Worm (Caenorhabditis elegans) whole organism, L4 larva: Measurements from ENCODE around the gene W01G7.4.

ENCODE experiments used
- D1046.2 ChIP-seq: fragments of 200-800 bp; sonication (Bioruptor generic); IDR thresholded peaks from 2 replicates; pipeline ENCODE4 v1.3.6; 2022; ENCODE audit warnings: missing genetic modification characterization, missing compliant biosample characterization
- F44E2.7 ChIP-seq: fragments of 200-800 bp; sonication (Bioruptor generic); IDR thresholded peaks from 2 replicates; pipeline ENCODE4 v2.1.2; 2022; ENCODE audit warnings: missing genetic modification characterization, missing compliant biosample characterization
- T20F7.1 ChIP-seq: fragments of 200-800 bp; sonication (Bioruptor generic); optimal IDR thresholded peaks from 2 replicates; lab custom pipeline; 2018; ENCODE audit warnings: mild to moderate bottlenecking, missing genetic modification characterization, missing compliant biosample characterization
- T26A8.4 ChIP-seq: fragments of 200-800 bp; sonication (Bioruptor generic); IDR thresholded peaks from 2 replicates; pipeline ENCODE4 v1.3.6; 2022; ENCODE audit warnings: missing genetic modification characterization, missing compliant biosample characterization
- Y105C5A.15 ChIP-seq: fragments of 200-800 bp; sonication (Bioruptor generic); IDR thresholded peaks from 2 replicates; pipeline ENCODE4 v1.3.6; 2022; ENCODE audit warnings: missing genetic modification characterization, missing compliant biosample characterization
- Y48G9A.11 ChIP-seq: fragments of 200-800 bp; sonication (Bioruptor generic); IDR thresholded peaks from 2 replicates; pipeline ENCODE4 v1.3.6; 2022; ENCODE audit warnings: missing genetic modification reagents, missing genetic modification characterization, missing compliant biosample characterization
- Y5F2A.4 ChIP-seq: fragments of 200-800 bp; sonication (Bioruptor generic); optimal IDR thresholded peaks from 2 replicates; lab custom pipeline; 2018; ENCODE audit warnings: mild to moderate bottlenecking, missing genetic modification characterization, missing compliant biosample characterization
- ZK546.5 ChIP-seq, 2 experiments: sonication (generic microtip); optimal IDR thresholded peaks; 2 replicates each; lab custom pipeline; 2017; ENCODE audit warnings: missing biosample characterization in 2 of 2, missing genetic modification characterization in 2 of 2
- aha-1 ChIP-seq: fragments of 150-350 bp; peaks from one replicate; lab custom pipeline; 2014; ENCODE audit warnings: missing biosample characterization, missing genetic modification characterization
- aly-2 ChIP-seq: sonication (generic microtip); optimal IDR thresholded peaks from 2 replicates; lab custom pipeline; 2018; ENCODE audit warnings: missing biosample characterization, missing genetic modification characterization
- ceh-82 ChIP-seq: sonication (generic microtip); optimal IDR thresholded peaks from 2 replicates; lab custom pipeline; 2017; ENCODE audit warnings: missing biosample characterization, missing genetic modification characterization
- ces-1 ChIP-seq: fragments of 150-350 bp; sonication (generic microtip); optimal IDR thresholded peaks from 4 replicates; lab custom pipeline; 2014; ENCODE audit warnings: missing biosample characterization, missing genetic modification reagents, missing genetic modification characterization
- cey-2 ChIP-seq: sonication (generic microtip); optimal IDR thresholded peaks from 3 replicates; lab custom pipeline; 2017; ENCODE audit warnings: missing genetic modification characterization, mild to moderate bottlenecking, missing compliant biosample characterization, antibody characterized with exemption, borderline replicate concordance; ENCODE audit not compliant: insufficient read depth
- daf-16 ChIP-seq, 3 experiments: sonication (generic microtip); optimal IDR thresholded peaks; 2 replicates each; lab custom pipeline; 2016 to 2017; ENCODE audit warnings: missing genetic modification characterization in 3 of 3, missing genetic modification reagents in 3 of 3, mild to moderate bottlenecking in 2 of 3, missing compliant biosample characterization in 2 of 3, missing biosample characterization in 1 of 3, moderate library complexity in 1 of 3
- daf-8 ChIP-seq: fragments of 200-800 bp; sonication (Bioruptor generic); IDR thresholded peaks from 2 replicates; pipeline ENCODE4 v1.3.6; 2022; ENCODE audit warnings: missing genetic modification characterization, missing compliant biosample characterization
- dmd-8 ChIP-seq: fragments of 200-800 bp; sonication (Bioruptor generic); IDR thresholded peaks from 2 replicates; pipeline ENCODE4 v1.3.6; 2022; ENCODE audit warnings: missing genetic modification characterization, missing compliant biosample characterization
- dpl-1 ChIP-seq: fragments of 150-350 bp; optimal IDR thresholded peaks from 2 replicates; lab custom pipeline; 2014; ENCODE audit warnings: missing biosample characterization, missing genetic modification reagents, missing genetic modification characterization
- duxl-1 ChIP-seq: sonication (generic microtip); optimal IDR thresholded peaks from 2 replicates; lab custom pipeline; 2016; ENCODE audit warnings: mild to moderate bottlenecking, missing genetic modification characterization, moderate library complexity, missing compliant biosample characterization; ENCODE audit not compliant: poor library complexity
- dve-1 ChIP-seq: sonication (generic microtip); optimal IDR thresholded peaks from 2 replicates; lab custom pipeline; 2017; ENCODE audit warnings: antibody characterized with exemption, mild to moderate bottlenecking, missing genetic modification characterization, missing compliant biosample characterization; ENCODE audit not compliant: insufficient read depth
- egl-43 ChIP-seq: fragments of 200-800 bp; sonication (Bioruptor generic); IDR thresholded peaks from 2 replicates; pipeline ENCODE4 v1.3.6; 2022; ENCODE audit warnings: missing genetic modification reagents, missing genetic modification characterization, missing compliant biosample characterization
- gei-8 ChIP-seq: fragments of 200-800 bp; sonication (Bioruptor generic); optimal IDR thresholded peaks from 2 replicates; lab custom pipeline; 2018; ENCODE audit warnings: mild to moderate bottlenecking, missing genetic modification characterization, missing compliant biosample characterization
- hlh-11 ChIP-seq: fragments of 200-800 bp; sonication (Bioruptor generic); optimal IDR thresholded peaks from 2 replicates; lab custom pipeline; 2018; ENCODE audit warnings: mild to moderate bottlenecking, missing genetic modification characterization, missing compliant biosample characterization
- hlh-30 ChIP-seq: sonication (generic microtip); optimal IDR thresholded peaks from 2 replicates; lab custom pipeline; 2017; ENCODE audit warnings: antibody characterized with exemption, mild to moderate bottlenecking, missing genetic modification characterization, missing compliant biosample characterization; ENCODE audit not compliant: insufficient read depth
- lim-7 ChIP-seq: fragments of 200-800 bp; sonication (Bioruptor generic); IDR thresholded peaks from 2 replicates; pipeline ENCODE4 v1.3.6; 2022; ENCODE audit warnings: missing genetic modification characterization, missing compliant biosample characterization
- lin-1 ChIP-seq: fragments of 200-800 bp; sonication (Bioruptor generic); IDR thresholded peaks from 2 replicates; pipeline ENCODE4 v1.3.6; 2022; ENCODE audit warnings: missing genetic modification reagents, missing genetic modification characterization, missing compliant biosample characterization
- lin-13 ChIP-seq: fragments of 150-350 bp; optimal IDR thresholded peaks from 2 replicates; lab custom pipeline; 2014; ENCODE audit warnings: missing biosample characterization, missing genetic modification reagents, missing genetic modification characterization
- lin-29 ChIP-seq: fragments of 200-800 bp; sonication (Bioruptor generic); IDR thresholded peaks from 2 replicates; pipeline ENCODE4 v1.3.6; 2022; ENCODE audit warnings: missing genetic modification reagents, missing genetic modification characterization, missing compliant biosample characterization
- lin-38 ChIP-seq: fragments of 200-800 bp; sonication (Bioruptor generic); IDR thresholded peaks from 2 replicates; pipeline ENCODE4 v1.3.6; 2022; ENCODE audit warnings: missing genetic modification reagents, missing genetic modification characterization, missing compliant biosample characterization
- lin-39 ChIP-seq: fragments of 150-350 bp; optimal IDR thresholded peaks from 2 replicates; lab custom pipeline; 2014; ENCODE audit warnings: missing biosample characterization, missing genetic modification reagents, missing genetic modification characterization
- madf-9 ChIP-seq: fragments of 200-800 bp; sonication (Bioruptor generic); conservative IDR thresholded peaks from 2 replicates; pipeline ENCODE4 v1.3.6; 2022; ENCODE audit warnings: missing genetic modification reagents, missing genetic modification characterization, missing compliant biosample characterization
- mdl-1 ChIP-seq, 2 experiments: fragments of 150-350 bp in 1 of 2; sonication (generic microtip) in 1 of 2; optimal IDR thresholded peaks; 2 replicates each; lab custom pipeline; 2014 to 2017; ENCODE audit warnings: missing biosample characterization in 2 of 2, missing genetic modification characterization in 2 of 2
- mdt-29 ChIP-seq: fragments of 200-800 bp; sonication (Bioruptor generic); IDR thresholded peaks from 2 replicates; pipeline ENCODE4 v1.3.6; 2022; ENCODE audit warnings: missing genetic modification reagents, missing genetic modification characterization, missing compliant biosample characterization
- mxl-3 ChIP-seq: fragments of 200-800 bp; sonication (Bioruptor generic); optimal IDR thresholded peaks from 2 replicates; lab custom pipeline; 2018; ENCODE audit warnings: mild to moderate bottlenecking, missing genetic modification characterization, missing compliant biosample characterization
- nhr-10 ChIP-seq: fragments of 150-350 bp; optimal IDR thresholded peaks from 2 replicates; lab custom pipeline; 2014; ENCODE audit warnings: missing biosample characterization, missing genetic modification characterization
- nhr-11 ChIP-seq: fragments of 150-350 bp; optimal IDR thresholded peaks from 2 replicates; lab custom pipeline; 2014; ENCODE audit warnings: missing biosample characterization, missing genetic modification characterization
- nhr-237 ChIP-seq: sonication (generic microtip); optimal IDR thresholded peaks from 2 replicates; lab custom pipeline; 2017; ENCODE audit warnings: missing biosample characterization, missing genetic modification characterization
- nhr-28 ChIP-seq: fragments of 150-350 bp; optimal IDR thresholded peaks from 2 replicates; lab custom pipeline; 2014; ENCODE audit warnings: missing biosample characterization, missing genetic modification characterization
- nhr-77 ChIP-seq: fragments of 150-350 bp; optimal IDR thresholded peaks from 2 replicates; lab custom pipeline; 2014; ENCODE audit warnings: missing biosample characterization, missing genetic modification characterization
- pha-4 ChIP-seq, 2 experiments: fragments of 150-350 bp in 1 of 2; fragments of 200-800 bp in 1 of 2; sonication (Bioruptor generic) in 1 of 2; IDR thresholded peaks in 1 of 2; optimal IDR thresholded peaks in 1 of 2; 2 replicates each; pipeline versions ENCODE4 v1.3.6 to Lab custom; 2014 to 2022; ENCODE audit warnings: missing genetic modification characterization in 2 of 2, missing genetic modification reagents in 2 of 2, missing biosample characterization in 1 of 2, missing compliant biosample characterization in 1 of 2
- pqm-1 ChIP-seq: sonication (generic microtip); optimal IDR thresholded peaks from 2 replicates; lab custom pipeline; 2017; ENCODE audit warnings: missing biosample characterization, missing genetic modification characterization
- saeg-2 ChIP-seq: fragments of 200-800 bp; sonication (Bioruptor generic); IDR thresholded peaks from 2 replicates; pipeline ENCODE4 v1.3.6; 2022; ENCODE audit warnings: missing genetic modification reagents, missing genetic modification characterization, missing compliant biosample characterization
- skn-1 ChIP-seq: fragments of 150-350 bp; optimal IDR thresholded peaks from 2 replicates; lab custom pipeline; 2014; ENCODE audit warnings: missing biosample characterization, missing genetic modification characterization
- snpc-1.2 ChIP-seq: fragments of 200-800 bp; sonication (Bioruptor generic); IDR thresholded peaks from 2 replicates; pipeline ENCODE4 v1.3.6; 2022; ENCODE audit warnings: missing genetic modification reagents, missing genetic modification characterization, missing compliant biosample characterization
- snpc-4 ChIP-seq: fragments of 150-350 bp; optimal IDR thresholded peaks from 2 replicates; lab custom pipeline; 2014; ENCODE audit warnings: missing biosample characterization, missing genetic modification characterization
- spr-3 ChIP-seq: fragments of 200-800 bp; sonication (Bioruptor generic); optimal IDR thresholded peaks from 2 replicates; lab custom pipeline; 2018; ENCODE audit warnings: mild to moderate bottlenecking, missing genetic modification characterization, missing compliant biosample characterization
- vab-7 ChIP-seq: fragments of 200-800 bp; sonication (Bioruptor generic); IDR thresholded peaks from 2 replicates; pipeline ENCODE4 v1.3.6; 2022; ENCODE audit warnings: missing genetic modification reagents, missing genetic modification characterization, missing compliant biosample characterization
- zfp-2 ChIP-seq: sonication (generic microtip); optimal IDR thresholded peaks from 2 replicates; lab custom pipeline; 2016; ENCODE audit warnings: mild to moderate bottlenecking, missing genetic modification characterization, missing compliant biosample characterization
- zip-2 ChIP-seq: fragments of 150-350 bp; optimal IDR thresholded peaks from 2 replicates; lab custom pipeline; 2014; ENCODE audit warnings: missing biosample characterization, missing genetic modification characterization

W01G7.4 gene

DNA sequence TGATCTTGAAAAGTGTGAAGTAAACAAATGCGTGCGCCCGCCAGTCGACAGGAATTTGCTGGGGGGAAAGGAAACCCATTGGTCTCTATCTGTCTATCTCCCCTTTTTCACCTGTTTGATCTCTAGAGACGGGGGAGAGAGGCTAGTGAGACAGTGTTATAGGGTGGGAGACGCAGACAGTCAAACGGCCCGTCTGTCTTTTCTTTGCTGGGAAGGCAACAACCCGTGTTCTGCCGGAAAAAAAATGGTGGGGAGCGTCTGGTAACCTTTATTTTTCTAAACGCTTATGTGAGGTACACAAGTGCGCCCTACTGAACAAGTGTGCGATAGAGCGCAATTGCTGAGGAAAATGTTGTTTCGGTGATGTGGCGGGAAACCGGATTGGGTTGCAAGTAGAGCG lies 10.0 kb upstream of the W01G7.4 start (continued):
- TF ChIP-seq dve-1 (peak; percentile 90), lin-39 (tag; lab: Kevin White, UChicago) (no peak), snpc-4 (no peak), vab-7 (GFP tag; lab: Robert Waterston, UW) (no peak), ceh-82 (tag; lab: Kevin White, UChicago) (no peak), nhr-11 (peak; percentile 51), lin-29 (GFP tag; lab: Robert Waterston, UW) (0 out of 2 replicates have a peak, but pooled peaks have one; percentile 19), lim-7 (GFP tag; lab: Robert Waterston, UW) (no peak), nhr-237 (no peak), spr-3 (GFP tag; lab: Kevin White, UChicago) (no peak), nhr-10 (tag; lab: Kevin White, UChicago) (peak; percentile 55), zfp-2 (tag; lab: Kevin White, UChicago) (no peak), dpl-1 (GFP tag; lab: Kevin White, UChicago) (peak; percentile 29), saeg-2 (GFP tag; lab: Robert Waterston, UW) (0 out of 2 replicates have a peak, but pooled peaks have one; percentile 50), egl-43 (GFP tag; lab: Robert Waterston, UW) (no peak), ZK546.5 (tag; optimal IDR thresholded peaks at IDR 0.05; lab: Kevin White, UChicago) (no peak), lin-38 (GFP tag; lab: Robert Waterston, UW) (peak; percentile 91), daf-8 (GFP tag; lab: Robert Waterston, UW) (no peak), nhr-77 (peak; percentile 85), gei-8 (peak; percentile 39), Y5F2A.4 (GFP tag; lab: Kevin White, UChicago) (no peak), nhr-28 (tag; lab: Kevin White, UChicago) (peak; percentile 89), ces-1 (GFP tag; lab: Kevin White, UChicago) (no peak), Y48G9A.11 (GFP tag; lab: Robert Waterston, UW) (no peak), mdl-1 (tag; optimal IDR thresholded peaks at IDR 0.05; lab: Kevin White, UChicago) (peak; percentile 44 to 80), mdt-29 (GFP tag; lab: Robert Waterston, UW) (no peak), madf-9 (GFP tag; lab: Robert Waterston, UW) (no peak), D1046.2 (no peak)
- TF ChIP-seq, all 104 proteins: peak for 36

DNA sequence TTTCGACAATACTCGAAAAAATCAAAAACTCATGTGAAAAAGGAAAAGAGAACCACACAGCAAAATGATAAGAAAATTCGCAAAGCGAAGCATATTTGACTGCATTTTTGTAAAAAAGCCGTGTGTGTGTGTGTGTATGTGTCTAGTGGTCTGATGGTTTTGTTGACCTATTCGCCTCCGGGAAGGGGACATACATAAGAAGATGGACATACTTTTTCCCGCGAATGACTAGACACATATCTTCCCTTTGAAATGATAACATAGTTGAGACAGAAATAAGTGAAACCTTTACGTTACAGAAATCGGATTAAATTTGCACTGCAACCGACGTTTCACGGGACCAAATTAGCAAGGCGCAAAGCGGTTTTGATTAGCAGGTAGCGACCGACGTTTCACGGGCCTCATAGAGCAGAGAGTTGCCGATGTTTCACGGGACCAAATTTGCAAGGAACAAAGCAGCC lies 9.0 kb upstream of the W01G7.4 start:
- TF ChIP-seq lin-13 (GFP tag; lab: Kevin White, UChicago) (no peak), cey-2 (no peak), nhr-10 (tag; lab: Kevin White, UChicago) (no peak), vab-7 (GFP tag; lab: Robert Waterston, UW) (no peak), hlh-11 (tag; lab: Kevin White, UChicago) (peak; percentile 65), mxl-3 (GFP tag; lab: Kevin White, UChicago) (peak; percentile 30), aly-2 (no peak), nhr-77 (peak; percentile 89), daf-16 (GFP tag; optimal IDR thresholded peaks at IDR 0.05; lab: Kevin White, UChicago) (no peak), daf-16 (tag; optimal IDR thresholded peaks at IDR 0.05; lab: Kevin White, UChicago) (peak; percentile 53), lim-7 (GFP tag; lab: Robert Waterston, UW) (no peak), lin-1 (GFP tag; lab: Robert Waterston, UW) (no peak), hlh-30 (tag; lab: Kevin White, UChicago) (peak; percentile 50), dmd-8 (GFP tag; lab: Robert Waterston, UW) (no peak), dve-1 (peak; percentile 38), skn-1 (tag; lab: Kevin White, UChicago) (no peak), duxl-1 (no peak), T26A8.4 (GFP tag; lab: Robert Waterston, UW) (no peak), nhr-28 (tag; lab: Kevin White, UChicago) (peak; percentile 89), F44E2.7 (GFP tag; lab: Robert Waterston, UW) (no peak), zip-2 (no peak), madf-9 (GFP tag; lab: Robert Waterston, UW) (no peak), pha-4 (GFP tag; IDR thresholded peaks at IDR 0.05; lab: Robert Waterston, UW) (no peak), pha-4 (tag; optimal IDR thresholded peaks at IDR 0.05; lab: Kevin White, UChicago) (no peak), Y105C5A.15 (no peak), snpc-1.2 (GFP tag; lab: Robert Waterston, UW) (no peak), aha-1 (tag; lab: Kevin White, UChicago) (peak; percentile 59), T20F7.1 (GFP tag; lab: Kevin White, UChicago) (no peak), pqm-1 (tag; lab: Kevin White, UChicago) (peak; percentile 67), nhr-237 (no peak)
